Fruit fly (Drosophila melanogaster): ENCODE data around the gene loaf.

- no peak for TF ChIP-seq h (optimal IDR thresholded peaks at IDR 0.05)
- no peak for TF ChIP-seq ttk (optimal IDR thresholded peaks at IDR 0.05)
- TF ChIP-seq Sin3A (optimal IDR thresholded peaks at IDR 0.05) = no peak
- TF ChIP-seq Myc (optimal IDR thresholded peaks at IDR 0.05) = no peak
Observed at dm6 chr3L:11772057-11772456, 6.1 kb upstream of the loaf start, which contains the start of gene Muc68D.
